Worm (Caenorhabditis elegans) whole organism, L4 larva: Measurements from ENCODE around the gene F58E6.8.

Experiments used
- aha-1 ChIP-seq: fragments of 150-350 bp; peaks from one replicate; lab custom pipeline; 2014; ENCODE audit warnings: missing biosample characterization, missing genetic modification characterization
- ceh-28 ChIP-seq: fragments of 150-350 bp; optimal IDR thresholded peaks from 2 replicates; lab custom pipeline; 2014; ENCODE audit warnings: missing biosample characterization, missing genetic modification reagents, missing genetic modification characterization
- dpl-1 ChIP-seq: fragments of 150-350 bp; optimal IDR thresholded peaks from 2 replicates; lab custom pipeline; 2014; ENCODE audit warnings: missing biosample characterization, missing genetic modification reagents, missing genetic modification characterization
- fkh-10 ChIP-seq: fragments of 150-350 bp; optimal IDR thresholded peaks from 2 replicates; lab custom pipeline; 2014; ENCODE audit warnings: missing biosample characterization, missing genetic modification reagents, missing genetic modification characterization
- lin-39 ChIP-seq: fragments of 150-350 bp; optimal IDR thresholded peaks from 2 replicates; lab custom pipeline; 2014; ENCODE audit warnings: missing biosample characterization, missing genetic modification reagents, missing genetic modification characterization
- zfp-2 ChIP-seq: sonication (generic microtip); optimal IDR thresholded peaks from 2 replicates; lab custom pipeline; 2016; ENCODE audit warnings: mild to moderate bottlenecking, missing genetic modification characterization, missing compliant biosample characterization

ce11 chrV:9733920-9734454 lies 21.6 kb downstream of the F58E6.8 start, which contains the start of gene cal-7:
- TF ChIP-seq aha-1 (tag; lab: Kevin White, UChicago) (peak; percentile 0), lin-39 (no peak), dpl-1 (no peak), fkh-10 (peak; percentile 67), ceh-28 (tag; lab: Kevin White, UChicago) (no peak), zfp-2 (tag; lab: Kevin White, UChicago) (no peak)
